Worm (Caenorhabditis elegans) whole organism, early embryonic: ENCODE measurements around the gene R144.13.

Source experiments
- B0310.2 ChIP-seq: sonication (generic microtip); optimal IDR thresholded peaks from 2 replicates; lab custom pipeline; 2016; ENCODE audit warnings: mild to moderate bottlenecking, missing genetic modification characterization, missing compliant biosample characterization
- F13C5.2 ChIP-seq: sonication (generic microtip); optimal IDR thresholded peaks from 2 replicates; lab custom pipeline; 2017; ENCODE audit warnings: mild to moderate bottlenecking, missing genetic modification characterization, inconsistent platforms, missing compliant biosample characterization
- aly-1 ChIP-seq: sonication (generic microtip); optimal IDR thresholded peaks from 2 replicates; lab custom pipeline; 2016; ENCODE audit warnings: missing genetic modification characterization, missing compliant biosample characterization
- ama-1 ChIP-seq: fragments of 150-350 bp; optimal IDR thresholded peaks from 2 replicates; lab custom pipeline; 2014
- ceh-36 ChIP-seq: sonication (generic microtip); optimal IDR thresholded peaks from 2 replicates; lab custom pipeline; 2016; ENCODE audit warnings: missing genetic modification characterization, inconsistent platforms, missing compliant biosample characterization
- flt-1 ChIP-seq: fragments of 200-800 bp; sonication (Bioruptor generic); IDR thresholded peaks from 2 replicates; pipeline ENCODE4 v1.3.6; 2022; ENCODE audit warnings: missing genetic modification characterization, missing compliant biosample characterization
- hmbx-1 ChIP-seq: sonication (generic microtip); optimal IDR thresholded peaks from 2 replicates; lab custom pipeline; 2016; ENCODE audit warnings: mild to moderate bottlenecking, missing genetic modification characterization, missing compliant biosample characterization
- hnd-1 ChIP-seq: sonication (generic microtip); optimal IDR thresholded peaks from 2 replicates; lab custom pipeline; 2016; ENCODE audit warnings: missing genetic modification characterization, missing compliant biosample characterization
- scrt-1 ChIP-seq: fragments of 200-800 bp; sonication (Bioruptor generic); IDR thresholded peaks from 2 replicates; pipeline ENCODE4 v1.3.6; 2022; ENCODE audit warnings: missing genetic modification characterization, missing compliant biosample characterization
- sea-1 ChIP-seq: fragments of 200-800 bp; sonication (Bioruptor generic); conservative IDR thresholded peaks from 2 replicates; pipeline ENCODE4 v1.3.6; 2022; ENCODE audit warnings: missing genetic modification characterization, missing compliant biosample characterization
- tbx-11 ChIP-seq: fragments of 200-800 bp; sonication (Bioruptor generic); IDR thresholded peaks from 2 replicates; pipeline ENCODE4 v1.3.6; 2022; ENCODE audit warnings: missing genetic modification characterization, missing compliant biosample characterization

- no peak for TF ChIP-seq F13C5.2 (tag; lab: Kevin White, UChicago)
- TF ChIP-seq flt-1 (GFP tag; lab: Robert Waterston, UW), result no peak
- TF ChIP-seq hmbx-1 (tag; lab: Kevin White, UChicago), result no peak
- TF ChIP-seq hnd-1 (tag; lab: Kevin White, UChicago), result no peak
- peak; percentile 62 for TF ChIP-seq ama-1
- TF ChIP-seq aly-1 (tag; lab: Kevin White, UChicago), result no peak
- no peak for TF ChIP-seq ceh-36 (tag; lab: Kevin White, UChicago)
- no peak for TF ChIP-seq scrt-1 (GFP tag; lab: Robert Waterston, UW)
- no peak for TF ChIP-seq B0310.2
- no peak for TF ChIP-seq tbx-11 (GFP tag; lab: Robert Waterston, UW)
- no peak for TF ChIP-seq sea-1 (GFP tag; lab: Robert Waterston, UW)
These were observed 2.1 kb downstream of the R144.13 start for ce11 chrIII:5025136-5025629.
